Fruit fly (Drosophila melanogaster) whole organism, pupa: Measurements from ENCODE around the gene CG9582.

Source experiments
- CG10348 ChIP-seq: fragments of 200-800 bp; sonication (Bioruptor generic); IDR thresholded peaks from 2 replicates; pipeline ENCODE4 v1.3.6; 2022; ENCODE audit warnings: missing biosample characterization, missing genetic modification characterization
- CG15710 ChIP-seq: fragments of 200-800 bp; sonication (Bioruptor generic); optimal IDR thresholded peaks from 2 replicates; lab custom pipeline; 2018; ENCODE audit warnings: missing biosample characterization, mild to moderate bottlenecking, missing genetic modification characterization, moderate library complexity
- CG32121 ChIP-seq: fragments of 200-800 bp; sonication (Bioruptor generic); IDR thresholded peaks from 2 replicates; pipeline ENCODE4 v1.3.6; 2022; ENCODE audit warnings: missing biosample characterization, missing genetic modification characterization
- CG4496 ChIP-seq: fragments of 200-800 bp; sonication (Bioruptor generic); IDR thresholded peaks from 3 replicates; pipeline ENCODE4 v1.3.6; 2022; ENCODE audit warnings: missing biosample characterization, missing genetic modification characterization
- EcR ChIP-seq: fragments of 200-800 bp; sonication (Bioruptor generic); optimal IDR thresholded peaks from 3 replicates; lab custom pipeline; 2019; ENCODE audit warnings: missing biosample characterization, missing genetic modification characterization, mild to moderate bottlenecking, moderate library complexity, missing genetic modification reagents
- Pif1A ChIP-seq: fragments of 200-800 bp; sonication (Bioruptor generic); optimal IDR thresholded peaks from 3 replicates; lab custom pipeline; 2016; ENCODE audit warnings: missing biosample characterization, missing genetic modification characterization
- Snoo ChIP-seq: fragments of 200-800 bp; sonication (Bioruptor generic); optimal IDR thresholded peaks from 3 replicates; lab custom pipeline; 2017; ENCODE audit warnings: missing biosample characterization, mild to moderate bottlenecking, missing genetic modification characterization, inconsistent platforms
- fd96Ca ChIP-seq: fragments of 200-800 bp; sonication (Bioruptor generic); IDR thresholded peaks from 3 replicates; pipeline ENCODE4 v1.3.6; 2022; ENCODE audit warnings: missing biosample characterization, missing genetic modification characterization
- gl ChIP-seq: fragments of 200-800 bp; sonication (Bioruptor generic); optimal IDR thresholded peaks from 2 replicates; lab custom pipeline; 2018; ENCODE audit warnings: missing biosample characterization, mild to moderate bottlenecking, missing genetic modification characterization

- TF ChIP-seq fd96Ca (GFP tag; lab: Robert Waterston, UW) = no peak
- TF ChIP-seq Snoo = no peak
- TF ChIP-seq Pif1A (GFP tag; lab: Kevin White, UChicago) = no peak
- no peak for TF ChIP-seq CG32121 (GFP tag; lab: Robert Waterston, UW)
- TF ChIP-seq CG15710 (tag; lab: Kevin White, UChicago) = no peak
- no peak for TF ChIP-seq gl (tag; lab: Kevin White, UChicago)
- no peak for TF ChIP-seq EcR (GFP tag; lab: Kevin White, UChicago)
- TF ChIP-seq CG10348 (GFP tag; lab: Robert Waterston, UW) = no peak
- TF ChIP-seq CG4496 (GFP tag; lab: Robert Waterston, UW) = no peak
Observed at dm6 chr2L:9071094-9071612, 39.5 kb upstream of the CG9582 start, which contains the start of gene DIP-zeta.
